Worm (Caenorhabditis elegans) whole organism, L2 larva: Measurements from ENCODE around the gene srw-61.

Source experiments
- ama-1 ChIP-seq: fragments of 150-350 bp; optimal IDR thresholded peaks from 2 replicates; lab custom pipeline; 2018; ENCODE audit warnings: inconsistent platforms
- nhr-77 ChIP-seq: fragments of 150-350 bp; optimal IDR thresholded peaks from 2 replicates; lab custom pipeline; 2014; ENCODE audit warnings: missing biosample characterization, missing genetic modification characterization

DNA sequence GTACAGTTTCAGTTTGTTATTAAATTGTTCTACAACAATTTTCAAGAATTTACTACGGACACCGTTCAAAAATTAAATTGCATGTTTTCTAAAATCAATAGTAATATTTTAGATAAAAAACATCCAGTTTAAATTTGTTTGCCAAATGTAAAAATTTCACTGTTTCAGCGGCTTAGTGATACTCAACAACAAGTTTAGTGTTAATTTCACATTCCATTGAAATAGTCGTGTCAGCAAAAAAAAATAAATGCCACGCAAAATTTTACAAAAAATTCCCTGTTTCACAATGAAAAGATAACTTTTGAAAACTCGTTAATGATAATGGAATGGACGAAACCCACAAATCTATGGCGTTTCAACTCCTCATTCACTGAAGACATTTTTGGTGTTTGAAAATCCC, 22.3 kb downstream of the srw-61 start:
- TF ChIP-seq nhr-77 (no peak), ama-1 (lab: Kevin White, UChicago) (no peak)
